Worm (Caenorhabditis elegans) whole organism, L1 larva: ENCODE measurements around the gene lgc-45.

Source experiments
- C04F5.9 ChIP-seq: sonication (generic microtip); optimal IDR thresholded peaks from 2 replicates; lab custom pipeline; 2016; ENCODE audit warnings: missing genetic modification characterization, missing compliant biosample characterization
- C16A3.4 ChIP-seq: fragments of 150-350 bp; optimal IDR thresholded peaks from 2 replicates; lab custom pipeline; 2014; ENCODE audit warnings: missing biosample characterization, missing genetic modification characterization
- C34B4.2 ChIP-seq: sonication (generic microtip); optimal IDR thresholded peaks from 2 replicates; lab custom pipeline; 2017; ENCODE audit warnings: mild to moderate bottlenecking, missing genetic modification characterization, missing compliant biosample characterization
- aha-1 ChIP-seq: fragments of 150-350 bp; optimal IDR thresholded peaks from 2 replicates; lab custom pipeline; 2014; ENCODE audit warnings: missing biosample characterization, missing genetic modification characterization
- alr-1 ChIP-seq: fragments of 200-800 bp; sonication (Bioruptor generic); optimal IDR thresholded peaks from 2 replicates; lab custom pipeline; 2018; ENCODE audit warnings: borderline replicate concordance, mild to moderate bottlenecking, missing genetic modification characterization, missing compliant biosample characterization
- aly-2 ChIP-seq: fragments of 150-350 bp; optimal IDR thresholded peaks from 2 replicates; lab custom pipeline; 2014; ENCODE audit warnings: missing biosample characterization, missing genetic modification characterization
- blmp-1 ChIP-seq: fragments of 150-350 bp; optimal IDR thresholded peaks from 2 replicates; lab custom pipeline; 2014; ENCODE audit warnings: missing biosample characterization, missing genetic modification characterization
- ceh-8 ChIP-seq: fragments of 200-800 bp; sonication (Bioruptor generic); optimal IDR thresholded peaks from 2 replicates; lab custom pipeline; 2018; ENCODE audit warnings: mild to moderate bottlenecking, missing genetic modification characterization, moderate library complexity, missing compliant biosample characterization
- ces-1 ChIP-seq: fragments of 150-350 bp; optimal IDR thresholded peaks from 2 replicates; lab custom pipeline; 2014; ENCODE audit warnings: missing biosample characterization, missing genetic modification reagents, missing genetic modification characterization
- dpl-1 ChIP-seq, 3 experiments: fragments of 150-350 bp in 2 of 3; sonication (generic microtip) in 1 of 3; optimal IDR thresholded peaks; 2 replicates each; lab custom pipeline; 2014 to 2017; ENCODE audit warnings: missing biosample characterization in 3 of 3, missing genetic modification characterization in 3 of 3, missing genetic modification reagents in 3 of 3
- efl-3 ChIP-seq: fragments of 200-800 bp; sonication (Bioruptor generic); optimal IDR thresholded peaks from 2 replicates; lab custom pipeline; 2018; ENCODE audit warnings: mild to moderate bottlenecking, missing genetic modification characterization, missing compliant biosample characterization
- egl-13 ChIP-seq: sonication (generic microtip); optimal IDR thresholded peaks from 2 replicates; lab custom pipeline; 2016; ENCODE audit warnings: missing genotype, missing genetic modification reagents, missing genetic modification characterization, missing compliant biosample characterization
- elt-2 ChIP-seq: sonication (generic microtip); optimal IDR thresholded peaks from 2 replicates; lab custom pipeline; 2016; ENCODE audit warnings: missing genetic modification characterization, mild to moderate bottlenecking, inconsistent platforms, missing compliant biosample characterization, missing genetic modification reagents
- elt-3 ChIP-seq, 6 experiments: fragments of 150-350 bp in 1 of 6; sonication (generic microtip); optimal IDR thresholded peaks; 2 replicates each; lab custom pipeline; 2017 to 2018; ENCODE audit warnings: missing biosample characterization in 6 of 6, missing genetic modification characterization in 6 of 6, inconsistent platforms in 1 of 6
- ets-5 ChIP-seq: fragments of 200-800 bp; sonication (Bioruptor generic); IDR thresholded peaks from 2 replicates; pipeline ENCODE4 v1.3.6; 2022; ENCODE audit warnings: missing genetic modification characterization, missing compliant biosample characterization
- fkh-4 ChIP-seq: sonication (generic microtip); optimal IDR thresholded peaks from 2 replicates; lab custom pipeline; 2016; ENCODE audit warnings: missing compliant biosample characterization, missing genetic modification characterization, borderline replicate concordance
- grh-1 ChIP-seq: fragments of 200-800 bp; sonication (Bioruptor generic); IDR thresholded peaks from 2 replicates; pipeline ENCODE4 v1.3.6; 2022; ENCODE audit warnings: missing genetic modification reagents, missing genetic modification characterization, missing compliant biosample characterization
- hpl-2 ChIP-seq: fragments of 150-350 bp; optimal IDR thresholded peaks from 2 replicates; lab custom pipeline; 2014; ENCODE audit warnings: missing biosample characterization, missing genetic modification reagents, missing genetic modification characterization
- isw-1 ChIP-seq: fragments of 200-800 bp; sonication (Bioruptor generic); IDR thresholded peaks from 2 replicates; pipeline ENCODE4 v1.3.6; 2022; ENCODE audit warnings: missing genetic modification characterization, missing compliant biosample characterization
- lin-13 ChIP-seq: fragments of 150-350 bp; optimal IDR thresholded peaks from 2 replicates; lab custom pipeline; 2014; ENCODE audit warnings: missing biosample characterization, missing genetic modification reagents, missing genetic modification characterization
- lin-15B ChIP-seq: fragments of 150-350 bp; sonication (generic microtip); optimal IDR thresholded peaks from 3 replicates; lab custom pipeline; 2014; ENCODE audit warnings: missing biosample characterization, missing genetic modification characterization
- lin-35 ChIP-seq, 2 experiments: fragments of 150-350 bp; optimal IDR thresholded peaks; 2 replicates each; lab custom pipeline; 2014; ENCODE audit warnings: missing biosample characterization in 2 of 2, missing genetic modification characterization in 2 of 2, missing genetic modification reagents in 2 of 2
- lin-39 ChIP-seq: fragments of 150-350 bp; optimal IDR thresholded peaks from 2 replicates; lab custom pipeline; 2014; ENCODE audit warnings: missing biosample characterization, missing genetic modification reagents, missing genetic modification characterization
- lsy-2 ChIP-seq, 2 experiments: fragments of 150-350 bp; optimal IDR thresholded peaks; 2 replicates each; lab custom pipeline; 2014; ENCODE audit warnings: missing biosample characterization in 2 of 2, missing genetic modification characterization in 2 of 2
- mdl-1 ChIP-seq, 2 experiments: fragments of 150-350 bp; optimal IDR thresholded peaks; 2 replicates each; lab custom pipeline; 2014 to 2017; ENCODE audit warnings: missing biosample characterization in 2 of 2, missing genetic modification characterization in 2 of 2, inconsistent platforms in 1 of 2
- mef-2 ChIP-seq: fragments of 150-350 bp; optimal IDR thresholded peaks from 2 replicates; lab custom pipeline; 2014; ENCODE audit warnings: missing biosample characterization, missing genetic modification characterization
- mep-1 ChIP-seq: fragments of 150-350 bp; optimal IDR thresholded peaks from 2 replicates; lab custom pipeline; 2014; ENCODE audit warnings: missing biosample characterization, missing genetic modification characterization
- nhr-11 ChIP-seq: fragments of 150-350 bp; optimal IDR thresholded peaks from 2 replicates; lab custom pipeline; 2014; ENCODE audit warnings: missing biosample characterization, missing genetic modification characterization
- nhr-12 ChIP-seq: sonication (generic microtip); optimal IDR thresholded peaks from 2 replicates; lab custom pipeline; 2017; ENCODE audit warnings: missing biosample characterization, missing genetic modification characterization
- nhr-19 ChIP-seq: fragments of 200-800 bp; sonication (Bioruptor generic); conservative IDR thresholded peaks from 2 replicates; pipeline ENCODE4 v1.3.6; 2022; ENCODE audit warnings: missing genetic modification characterization, missing compliant biosample characterization
- nhr-237 ChIP-seq: fragments of 150-350 bp; optimal IDR thresholded peaks from 2 replicates; lab custom pipeline; 2014; ENCODE audit warnings: missing biosample characterization, missing genetic modification characterization
- nhr-47 ChIP-seq: sonication (generic microtip); optimal IDR thresholded peaks from 2 replicates; lab custom pipeline; 2016; ENCODE audit warnings: mild to moderate bottlenecking, missing genetic modification characterization, moderate library complexity, missing compliant biosample characterization
- nhr-71 ChIP-seq: sonication (generic microtip); optimal IDR thresholded peaks from 2 replicates; lab custom pipeline; 2016; ENCODE audit warnings: mild to moderate bottlenecking, missing genetic modification characterization, moderate library complexity, missing compliant biosample characterization
- nhr-76 ChIP-seq: sonication (generic microtip); optimal IDR thresholded peaks from 2 replicates; lab custom pipeline; 2017; ENCODE audit warnings: missing biosample characterization, missing genetic modification characterization
- nhr-77 ChIP-seq: fragments of 150-350 bp; optimal IDR thresholded peaks from 2 replicates; lab custom pipeline; 2014; ENCODE audit warnings: missing biosample characterization, missing genetic modification characterization
- nhr-85 ChIP-seq: sonication (generic microtip); peaks from one replicate; lab custom pipeline; 2016; ENCODE audit warnings: missing genetic modification characterization, inconsistent platforms, missing compliant biosample characterization
- nhr-90 ChIP-seq: sonication (generic microtip); optimal IDR thresholded peaks from 2 replicates; lab custom pipeline; 2016; ENCODE audit warnings: mild to moderate bottlenecking, missing genetic modification characterization, missing compliant biosample characterization; ENCODE audit not compliant: poor library complexity
- pag-3 ChIP-seq: sonication (generic microtip); optimal IDR thresholded peaks from 2 replicates; lab custom pipeline; 2017; ENCODE audit warnings: missing genetic modification characterization, mild to moderate bottlenecking, missing compliant biosample characterization, antibody characterized with exemption, borderline replicate concordance; ENCODE audit not compliant: insufficient read depth
- pqm-1 ChIP-seq: sonication (generic microtip); optimal IDR thresholded peaks from 3 replicates; lab custom pipeline; 2017; ENCODE audit warnings: missing biosample characterization, missing genetic modification characterization
- rnt-1 ChIP-seq: sonication (generic microtip); optimal IDR thresholded peaks from 2 replicates; lab custom pipeline; 2016; ENCODE audit warnings: mild to moderate bottlenecking, missing genetic modification characterization, moderate library complexity, missing compliant biosample characterization
- skn-1 ChIP-seq: fragments of 150-350 bp; optimal IDR thresholded peaks from 2 replicates; lab custom pipeline; 2014; ENCODE audit warnings: missing biosample characterization, missing genetic modification characterization
- sup-37 ChIP-seq: fragments of 200-800 bp; sonication (Bioruptor generic); optimal IDR thresholded peaks from 2 replicates; lab custom pipeline; 2018; ENCODE audit warnings: mild to moderate bottlenecking, missing genetic modification characterization, missing compliant biosample characterization
- swsn-7 ChIP-seq: sonication (generic microtip); optimal IDR thresholded peaks from 2 replicates; lab custom pipeline; 2016; ENCODE audit warnings: missing genetic modification characterization, missing compliant biosample characterization
- tbx-2 ChIP-seq: sonication (generic microtip); optimal IDR thresholded peaks from 2 replicates; lab custom pipeline; 2016; ENCODE audit warnings: missing genetic modification characterization, missing compliant biosample characterization
- unc-130 ChIP-seq: fragments of 150-350 bp; optimal IDR thresholded peaks from 2 replicates; lab custom pipeline; 2017; ENCODE audit warnings: missing biosample characterization, missing genetic modification characterization, inconsistent platforms
- unc-30 ChIP-seq: sonication (generic microtip); optimal IDR thresholded peaks from 2 replicates; lab custom pipeline; 2017; ENCODE audit warnings: missing biosample characterization, missing genetic modification characterization
- unc-62 ChIP-seq: fragments of 150-350 bp; optimal IDR thresholded peaks from 2 replicates; lab custom pipeline; 2014; ENCODE audit warnings: missing biosample characterization, missing genetic modification reagents, missing genetic modification characterization
- unc-98 ChIP-seq: fragments of 200-800 bp; sonication (Bioruptor generic); IDR thresholded peaks from 2 replicates; pipeline ENCODE4 v1.3.6; 2022; ENCODE audit warnings: missing genetic modification characterization, missing compliant biosample characterization
- vab-15 ChIP-seq: sonication (generic microtip); optimal IDR thresholded peaks from 2 replicates; lab custom pipeline; 2017; ENCODE audit warnings: missing genotype, mild to moderate bottlenecking, missing genetic modification characterization, missing compliant biosample characterization
- zag-1 ChIP-seq: fragments of 150-350 bp; optimal IDR thresholded peaks from 2 replicates; lab custom pipeline; 2014; ENCODE audit warnings: missing biosample characterization, missing genetic modification characterization

Gene lgc-45

DNA sequence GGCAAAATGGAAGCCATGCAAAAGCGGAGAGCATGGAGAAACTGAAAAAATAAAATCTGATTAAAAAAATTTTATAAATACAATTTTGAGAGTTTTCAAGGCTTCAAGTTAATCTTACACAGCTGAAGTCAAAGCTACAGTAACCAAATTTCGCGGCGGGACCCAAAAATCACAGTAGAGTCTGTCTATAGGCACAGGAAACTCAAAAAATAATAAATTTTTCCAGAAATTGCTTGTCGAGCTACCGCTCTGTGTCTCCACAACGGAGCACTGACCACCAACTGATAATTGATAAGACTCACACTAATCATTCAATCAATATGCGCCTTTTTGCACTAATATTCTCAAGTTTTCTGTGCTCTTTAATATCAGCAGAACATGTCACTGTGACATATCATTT, 6.9 kb upstream of the lgc-45 start, which contains the start of gene W10G11.19:
Gene W10G11.19 (plus strand): TSS at position 301 of the 400 bp plus-strand sequence.
- TF ChIP-seq unc-130 (tag; lab: Kevin White, UChicago) (no peak), hpl-2 (GFP tag; lab: Kevin White, UChicago) (no peak), mef-2 (tag; lab: Kevin White, UChicago) (no peak), aha-1 (tag; lab: Kevin White, UChicago) (no peak), ceh-8 (GFP tag; lab: Kevin White, UChicago) (no peak), nhr-12 (tag; lab: Kevin White, UChicago) (no peak), elt-3 (tag; optimal IDR thresholded peaks at IDR 0.05; lab: Kevin White, UChicago) (no peak), C34B4.2 (tag; lab: Kevin White, UChicago) (no peak), nhr-76 (tag; lab: Kevin White, UChicago) (no peak), elt-2 (tag; lab: Kevin White, UChicago) (no peak), dpl-1 (GFP tag; optimal IDR thresholded peaks at IDR 0.05; lab: Kevin White, UChicago) (no peak), lin-13 (GFP tag; lab: Kevin White, UChicago) (no peak), nhr-237 (tag; lab: Kevin White, UChicago) (no peak), pqm-1 (tag; lab: Kevin White, UChicago) (no peak), C16A3.4 (tag; lab: Kevin White, UChicago) (no peak), mdl-1 (tag; optimal IDR thresholded peaks at IDR 0.05; lab: Kevin White, UChicago) (no peak), nhr-11 (tag; lab: Kevin White, UChicago) (no peak), C04F5.9 (tag; lab: Kevin White, UChicago) (no peak)
- TF ChIP-seq, all 84 proteins: peak for 0

DNA sequence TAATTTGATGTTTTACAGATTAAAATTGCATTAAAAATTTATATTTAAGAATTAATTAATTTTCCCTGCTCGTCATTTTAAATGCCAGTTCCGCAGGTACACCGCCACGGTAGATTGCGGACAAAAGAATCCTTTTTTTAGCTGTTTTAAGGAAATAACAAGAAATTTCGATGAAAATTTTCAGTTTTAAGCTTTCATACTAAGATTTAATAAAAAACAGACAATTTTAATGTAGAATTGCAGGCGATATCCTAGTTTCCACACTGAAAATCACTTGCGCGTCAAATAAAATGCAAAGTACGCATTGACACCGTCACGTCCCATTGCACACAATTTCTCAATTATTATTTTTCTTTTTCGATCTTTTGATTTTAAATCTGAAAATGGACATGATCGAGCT, 3.8 kb upstream of the lgc-45 start, which contains the start of gene dnc-3:
Gene dnc-3 (plus strand): TSS at position 272 of the 400 bp plus-strand sequence.
- TF ChIP-seq nhr-71 (tag; lab: Kevin White, UChicago) (peak; percentile 86), aly-2 (peak; percentile 20), unc-98 (GFP tag; lab: Robert Waterston, UW) (no peak), alr-1 (tag; lab: Kevin White, UChicago) (no peak), unc-30 (no peak), unc-62 (GFP tag; lab: Kevin White, UChicago) (no peak), fkh-4 (tag; lab: Kevin White, UChicago) (peak; percentile 72), hpl-2 (GFP tag; lab: Kevin White, UChicago) (no peak), swsn-7 (tag; lab: Kevin White, UChicago) (peak; percentile 81), nhr-237 (tag; lab: Kevin White, UChicago) (peak; percentile 30), nhr-85 (tag; lab: Kevin White, UChicago) (peak; percentile 87), unc-130 (tag; lab: Kevin White, UChicago) (no peak), aha-1 (tag; lab: Kevin White, UChicago) (no peak), pag-3 (no peak), rnt-1 (tag; lab: Kevin White, UChicago) (no peak), nhr-47 (peak; percentile 87), nhr-19 (GFP tag; lab: Robert Waterston, UW) (peak; percentile 61), mep-1 (tag; lab: Kevin White, UChicago) (peak; percentile 53), ces-1 (GFP tag; lab: Kevin White, UChicago) (no peak), isw-1 (GFP tag; lab: Robert Waterston, UW) (peak; percentile 72), lsy-2 (tag; optimal IDR thresholded peaks at IDR 0.05; lab: Kevin White, UChicago) (peak; percentile 75 to 77), ets-5 (GFP tag; lab: Robert Waterston, UW) (no peak), tbx-2 (tag; lab: Kevin White, UChicago) (peak; percentile 82), sup-37 (GFP tag; lab: Kevin White, UChicago) (peak; percentile 52), zag-1 (tag; lab: Kevin White, UChicago) (no peak), grh-1 (GFP tag; lab: Robert Waterston, UW) (peak; percentile 56), skn-1 (no peak), blmp-1 (tag; lab: Kevin White, UChicago) (peak; percentile 20), nhr-90 (tag; lab: Kevin White, UChicago) (peak; percentile 73), lin-35 (GFP tag; optimal IDR thresholded peaks at IDR 0.05; lab: Kevin White, UChicago) (peak; percentile 49 to 54), nhr-77 (tag; lab: Kevin White, UChicago) (peak; percentile 24), vab-15 (no peak), efl-3 (peak; percentile 19), mef-2 (tag; lab: Kevin White, UChicago) (no peak), lin-15B (tag; lab: Kevin White, UChicago) (peak; percentile 28), lin-39 (peak; percentile 43), lin-13 (GFP tag; lab: Kevin White, UChicago) (peak; percentile 29), egl-13 (tag; lab: Kevin White, UChicago) (peak; percentile 73)
